Fruit fly (Drosophila melanogaster) whole organism, prepupa: ENCODE measurements around the gene ebd1.

Experiments used
- CG10631 ChIP-seq: fragments of 200-800 bp; sonication (Bioruptor generic); optimal IDR thresholded peaks from 2 replicates; lab custom pipeline; 2016; ENCODE audit warnings: missing biosample characterization, missing genetic modification characterization
- CG10669 ChIP-seq: fragments of 200-800 bp; sonication (Bioruptor generic); optimal IDR thresholded peaks from 3 replicates; lab custom pipeline; 2018; ENCODE audit warnings: missing biosample characterization, mild to moderate bottlenecking, missing genetic modification characterization, moderate library complexity
- CG11762 ChIP-seq: fragments of 200-800 bp; sonication (Bioruptor generic); optimal IDR thresholded peaks from 3 replicates; lab custom pipeline; 2016; ENCODE audit warnings: missing biosample characterization, missing genetic modification characterization; ENCODE audit not compliant: insufficient read depth
- CG11902 ChIP-seq: fragments of 200-800 bp; sonication (Bioruptor generic); optimal IDR thresholded peaks from 3 replicates; lab custom pipeline; 2016; ENCODE audit warnings: missing biosample characterization, missing genetic modification characterization
- CG15336 ChIP-seq: fragments of 200-800 bp; sonication (Bioruptor generic); IDR thresholded peaks from 2 replicates; pipeline ENCODE4 v1.3.6; 2022; ENCODE audit warnings: missing biosample characterization, missing genetic modification characterization
- CG16779 ChIP-seq: fragments of 200-800 bp; sonication (Bioruptor generic); optimal IDR thresholded peaks from 3 replicates; lab custom pipeline; 2017; ENCODE audit warnings: missing biosample characterization, mild to moderate bottlenecking, missing genetic modification characterization
- CG3032 ChIP-seq: fragments of 200-800 bp; optimal IDR thresholded peaks from 2 replicates; lab custom pipeline; 2019; ENCODE audit warnings: missing biosample characterization, mild to moderate bottlenecking, missing genetic modification characterization, moderate library complexity
- CG31627 ChIP-seq: fragments of 200-800 bp; sonication (Bioruptor generic); optimal IDR thresholded peaks from 3 replicates; lab custom pipeline; 2016; ENCODE audit warnings: missing biosample characterization, missing genetic modification characterization
- CG32006 ChIP-seq: fragments of 200-800 bp; sonication (Bioruptor generic); optimal IDR thresholded peaks from 3 replicates; lab custom pipeline; 2017; ENCODE audit warnings: missing biosample characterization, mild to moderate bottlenecking, missing genetic modification characterization
- CG34406 ChIP-seq: fragments of 200-800 bp; sonication (Bioruptor generic); optimal IDR thresholded peaks from 3 replicates; lab custom pipeline; 2016; ENCODE audit warnings: missing biosample characterization, missing genetic modification characterization
- CG3919 ChIP-seq: fragments of 200-800 bp; sonication (Bioruptor generic); optimal IDR thresholded peaks from 3 replicates; lab custom pipeline; 2016; ENCODE audit warnings: missing biosample characterization, missing genetic modification characterization
- CG4318 ChIP-seq: fragments of 200-800 bp; sonication (Bioruptor generic); optimal IDR thresholded peaks from 3 replicates; lab custom pipeline; 2017; ENCODE audit warnings: missing biosample characterization, mild to moderate bottlenecking, missing genetic modification characterization
- CG6276 ChIP-seq: fragments of 200-800 bp; sonication (Bioruptor generic); optimal IDR thresholded peaks from 2 replicates; lab custom pipeline; 2017; ENCODE audit warnings: missing biosample characterization, mild to moderate bottlenecking, missing genetic modification characterization
- CG6792 ChIP-seq: fragments of 200-800 bp; sonication (Bioruptor generic); optimal IDR thresholded peaks from 3 replicates; lab custom pipeline; 2016; ENCODE audit warnings: missing biosample characterization, missing genetic modification characterization
- CG6808 ChIP-seq: fragments of 200-800 bp; sonication (Bioruptor generic); optimal IDR thresholded peaks from 3 replicates; lab custom pipeline; 2017; ENCODE audit warnings: missing biosample characterization, missing genetic modification characterization, mild to moderate bottlenecking, moderate library complexity, missing genetic modification reagents
- CG6854 ChIP-seq: fragments of 200-800 bp; sonication (Bioruptor generic); optimal IDR thresholded peaks from 2 replicates; lab custom pipeline; 2017; ENCODE audit warnings: missing biosample characterization, mild to moderate bottlenecking, missing genetic modification characterization
- CG7368 ChIP-seq: fragments of 200-800 bp; sonication (Bioruptor generic); optimal IDR thresholded peaks from 3 replicates; lab custom pipeline; 2016; ENCODE audit warnings: missing biosample characterization, missing genetic modification characterization
- CG8119 ChIP-seq: fragments of 200-800 bp; sonication (Bioruptor generic); IDR thresholded peaks from 3 replicates; pipeline ENCODE4 v1.3.6; 2022; ENCODE audit warnings: missing biosample characterization, missing genetic modification characterization
- CG8632 ChIP-seq: fragments of 200-800 bp; sonication (Bioruptor generic); optimal IDR thresholded peaks from 3 replicates; lab custom pipeline; 2016; ENCODE audit warnings: missing biosample characterization, missing genetic modification characterization
- CG9139 ChIP-seq: fragments of 200-800 bp; sonication (Bioruptor generic); optimal IDR thresholded peaks from 3 replicates; lab custom pipeline; 2017; ENCODE audit warnings: missing biosample characterization, mild to moderate bottlenecking, missing genetic modification characterization
- Eip75B ChIP-seq: fragments of 200-800 bp; sonication (Bioruptor generic); optimal IDR thresholded peaks from 3 replicates; lab custom pipeline; 2016; ENCODE audit warnings: missing biosample characterization, missing genetic modification characterization
- Eip78C ChIP-seq: fragments of 200-800 bp; sonication (Bioruptor generic); peaks from one replicate; lab custom pipeline; 2016; ENCODE audit warnings: missing biosample characterization, missing genetic modification characterization
- Eip93F ChIP-seq: fragments of 200-800 bp; sonication (Bioruptor generic); optimal IDR thresholded peaks from 2 replicates; lab custom pipeline; 2016; ENCODE audit warnings: missing biosample characterization, mild to moderate bottlenecking, missing genetic modification characterization
- Ets21C ChIP-seq: fragments of 200-800 bp; sonication (Bioruptor generic); optimal IDR thresholded peaks from 3 replicates; lab custom pipeline; 2016; ENCODE audit warnings: missing biosample characterization, missing genetic modification characterization
- Gug ChIP-seq: fragments of 200-800 bp; sonication (Bioruptor generic); IDR thresholded peaks from 2 replicates; pipeline ENCODE4 v1.3.6; 2022; ENCODE audit warnings: missing biosample characterization, missing genetic modification characterization
- Hr38 ChIP-seq: sonication (Bioruptor generic); optimal IDR thresholded peaks from 2 replicates; lab custom pipeline; 2016; ENCODE audit warnings: missing biosample characterization, missing genetic modification characterization
- Hr39 ChIP-seq: fragments of 200-800 bp; sonication (Bioruptor generic); optimal IDR thresholded peaks from 2 replicates; lab custom pipeline; 2016; ENCODE audit warnings: missing biosample characterization, missing genetic modification characterization
- Lpt ChIP-seq: fragments of 200-800 bp; sonication (Bioruptor generic); optimal IDR thresholded peaks from 3 replicates; lab custom pipeline; 2016; ENCODE audit warnings: missing biosample characterization, missing genetic modification characterization
- Met ChIP-seq: fragments of 200-800 bp; sonication (Bioruptor generic); optimal IDR thresholded peaks from 3 replicates; lab custom pipeline; 2016; ENCODE audit warnings: missing biosample characterization, missing genetic modification characterization
- OdsH ChIP-seq: fragments of 200-800 bp; sonication (Bioruptor generic); optimal IDR thresholded peaks from 3 replicates; lab custom pipeline; 2016; ENCODE audit warnings: missing biosample characterization, missing genetic modification characterization
- Sox102F ChIP-seq: fragments of 200-800 bp; sonication (Bioruptor generic); optimal IDR thresholded peaks from 2 replicates; lab custom pipeline; 2016; ENCODE audit warnings: missing biosample characterization, mild to moderate bottlenecking, missing genetic modification characterization
- Sox14 ChIP-seq: fragments of 200-800 bp; sonication (Bioruptor generic); optimal IDR thresholded peaks from 3 replicates; lab custom pipeline; 2016; ENCODE audit warnings: missing biosample characterization, missing genetic modification characterization
- Sox15 ChIP-seq: fragments of 200-800 bp; sonication (Bioruptor generic); optimal IDR thresholded peaks from 3 replicates; lab custom pipeline; 2016; ENCODE audit warnings: missing biosample characterization, missing genetic modification characterization
- achi ChIP-seq: fragments of 200-800 bp; sonication (Bioruptor generic); optimal IDR thresholded peaks from 3 replicates; lab custom pipeline; 2016; ENCODE audit warnings: missing biosample characterization, missing genetic modification characterization
- acj6 ChIP-seq: fragments of 200-800 bp; sonication (Bioruptor generic); optimal IDR thresholded peaks from 3 replicates; lab custom pipeline; 2016; ENCODE audit warnings: missing biosample characterization, missing genetic modification characterization
- cyc ChIP-seq: fragments of 200-800 bp; sonication (Bioruptor generic); optimal IDR thresholded peaks from 3 replicates; lab custom pipeline; 2016; ENCODE audit warnings: missing biosample characterization, missing genetic modification characterization
- dsx ChIP-seq: fragments of 200-800 bp; optimal IDR thresholded peaks from 3 replicates; lab custom pipeline; 2019; ENCODE audit warnings: missing biosample characterization, mild to moderate bottlenecking, missing genetic modification characterization, moderate library complexity; ENCODE audit not compliant: poor library complexity, severe bottlenecking
- eg ChIP-seq: fragments of 200-800 bp; sonication (Bioruptor generic); IDR thresholded peaks from 3 replicates; pipeline ENCODE4 v1.3.6; 2022; ENCODE audit warnings: missing biosample characterization, missing genetic modification characterization
- esn ChIP-seq: fragments of 200-800 bp; sonication (Bioruptor generic); optimal IDR thresholded peaks from 2 replicates; lab custom pipeline; 2016; ENCODE audit warnings: missing biosample characterization, mild to moderate bottlenecking, missing genetic modification characterization, moderate library complexity
- fd59A ChIP-seq: fragments of 200-800 bp; sonication (Bioruptor generic); optimal IDR thresholded peaks from 2 replicates; lab custom pipeline; 2017; ENCODE audit warnings: missing biosample characterization, mild to moderate bottlenecking, missing genetic modification characterization, missing genetic modification reagents
- fd85E ChIP-seq: fragments of 200-800 bp; sonication (Bioruptor generic); optimal IDR thresholded peaks from 3 replicates; lab custom pipeline; 2016; ENCODE audit warnings: missing biosample characterization, missing genetic modification characterization
- lz ChIP-seq: fragments of 200-800 bp; sonication (Bioruptor generic); optimal IDR thresholded peaks from 3 replicates; lab custom pipeline; 2016; ENCODE audit warnings: missing biosample characterization, missing genetic modification characterization
- net ChIP-seq: fragments of 200-800 bp; sonication (Bioruptor generic); optimal IDR thresholded peaks from 3 replicates; lab custom pipeline; 2016; ENCODE audit warnings: missing biosample characterization, missing genetic modification characterization
- pdm3 ChIP-seq: fragments of 200-800 bp; sonication (Bioruptor generic); optimal IDR thresholded peaks from 3 replicates; lab custom pipeline; 2016; ENCODE audit warnings: missing biosample characterization, missing genetic modification characterization
- salr ChIP-seq, 2 experiments: fragments of 200-800 bp; sonication (Bioruptor generic); optimal IDR thresholded peaks; 3 replicates each; lab custom pipeline; 2016 to 2018; ENCODE audit warnings: missing biosample characterization in 2 of 2, missing genetic modification characterization in 2 of 2, mild to moderate bottlenecking in 1 of 2
- spab ChIP-seq: fragments of 200-800 bp; sonication (Bioruptor generic); optimal IDR thresholded peaks from 2 replicates; lab custom pipeline; 2017; ENCODE audit warnings: missing biosample characterization, mild to moderate bottlenecking, missing genetic modification characterization, missing genetic modification reagents
- ss ChIP-seq, 2 experiments: fragments of 200-800 bp; sonication (Bioruptor generic); optimal IDR thresholded peaks; 2 replicates in 1 of 2; 3 replicates in 1 of 2; lab custom pipeline; 2017 to 2018; ENCODE audit warnings: mild to moderate bottlenecking in 2 of 2, missing biosample characterization in 2 of 2, missing genetic modification characterization in 2 of 2, moderate library complexity in 1 of 2
- svp ChIP-seq: fragments of 200-800 bp; sonication (Bioruptor generic); peaks from one replicate; lab custom pipeline; 2016; ENCODE audit warnings: missing biosample characterization, missing genetic modification characterization
- topi ChIP-seq: fragments of 200-800 bp; sonication (Bioruptor generic); optimal IDR thresholded peaks from 3 replicates; lab custom pipeline; 2016; ENCODE audit warnings: missing biosample characterization, missing genetic modification characterization
- vri ChIP-seq: fragments of 200-800 bp; sonication (Bioruptor generic); optimal IDR thresholded peaks from 3 replicates; lab custom pipeline; 2016; ENCODE audit warnings: missing biosample characterization, mild to moderate bottlenecking, missing genetic modification characterization

Gene ebd1

dm6 chr3L:666544-666943 is 18.8 kb downstream of the ebd1 start (continued):
- TF ChIP-seq Eip78C (GFP tag; lab: Kevin White, UChicago) (peak; percentile 58), Sox14 (GFP tag; lab: Kevin White, UChicago) (peak; percentile 8)

- TF ChIP-seq Eip93F (GFP tag; lab: Kevin White, UChicago) = peak; percentile 56
- TF ChIP-seq Eip75B = peak; percentile 63
- TF ChIP-seq CG34406 (GFP tag; lab: Kevin White, UChicago) = peak; percentile 47
- peak; percentile 24 to 50 for TF ChIP-seq ss (GFP tag; optimal IDR thresholded peaks at IDR 0.05; lab: Kevin White, UChicago)
- peak; percentile 77 for TF ChIP-seq CG11902 (GFP tag; lab: Kevin White, UChicago)
- TF ChIP-seq CG10631 = peak; percentile 58
- TF ChIP-seq eg (GFP tag; lab: Robert Waterston, UW) = peak; percentile 60; the same call in 2 of the 3 replicates
- peak; percentile 74 for TF ChIP-seq CG6792 (GFP tag; lab: Kevin White, UChicago)
- TF ChIP-seq lz (GFP tag; lab: Kevin White, UChicago) = peak; percentile 80
- TF ChIP-seq fd59A (GFP tag; lab: Kevin White, UChicago) = peak; percentile 33
- peak; percentile 84 for TF ChIP-seq Sox102F (GFP tag; lab: Kevin White, UChicago)
- TF ChIP-seq CG11762 (GFP tag; lab: Kevin White, UChicago) = peak; percentile 60
- TF ChIP-seq CG32006 (GFP tag; lab: Kevin White, UChicago) = peak; percentile 29
- TF ChIP-seq Eip78C (GFP tag; lab: Kevin White, UChicago) = peak; percentile 85
- no peak for TF ChIP-seq CG9139
- TF ChIP-seq cyc (GFP tag; lab: Kevin White, UChicago) = peak; percentile 84
- TF ChIP-seq CG8632 = peak; percentile 49
- TF ChIP-seq Gug = no peak
- peak; percentile 48 for TF ChIP-seq CG7368 (GFP tag; lab: Kevin White, UChicago)
- peak; percentile 84 for TF ChIP-seq esn (GFP tag; lab: Kevin White, UChicago)
- TF ChIP-seq OdsH (GFP tag; lab: Kevin White, UChicago) = peak; percentile 66
- TF ChIP-seq CG10669 (GFP tag; lab: Kevin White, UChicago) = peak; percentile 44
- TF ChIP-seq CG16779 (tag; lab: Kevin White, UChicago) = no peak
- TF ChIP-seq CG31627 = peak; percentile 87
- TF ChIP-seq vri (GFP tag; lab: Kevin White, UChicago) = peak; percentile 80
- no peak for TF ChIP-seq Lpt (GFP tag; lab: Kevin White, UChicago)
- peak; percentile 70 for TF ChIP-seq acj6 (GFP tag; lab: Kevin White, UChicago)
- peak; percentile 83 for TF ChIP-seq topi (GFP tag; lab: Kevin White, UChicago)
- peak; percentile 48 for TF ChIP-seq dsx (GFP tag; lab: Kevin White, UChicago)
- TF ChIP-seq CG6854 (GFP tag; lab: Kevin White, UChicago) = peak; percentile 66
- TF ChIP-seq fd85E (GFP tag; lab: Kevin White, UChicago) = no peak
- peak; percentile 95 for TF ChIP-seq svp (GFP tag; lab: Kevin White, UChicago)
- TF ChIP-seq Hr39 (GFP tag; lab: Kevin White, UChicago) = peak; percentile 88
- no peak for TF ChIP-seq CG15336 (GFP tag; lab: Robert Waterston, UW)
- peak; percentile 87 for TF ChIP-seq Met (GFP tag; lab: Kevin White, UChicago)
- TF ChIP-seq achi (GFP tag; lab: Kevin White, UChicago) = peak; percentile 54
- peak; percentile 38 for TF ChIP-seq CG6808 (GFP tag; lab: Kevin White, UChicago)
- TF ChIP-seq salr (GFP tag; optimal IDR thresholded peaks at IDR 0.05; lab: Kevin White, UChicago) = peak in 1 of 2 experiments; percentile 31
- TF ChIP-seq spab (GFP tag; lab: Kevin White, UChicago) = peak; percentile 52
- peak; percentile 36 for TF ChIP-seq Sox15 (GFP tag; lab: Kevin White, UChicago)
- peak; percentile 63 for TF ChIP-seq pdm3 (GFP tag; lab: Kevin White, UChicago)
- peak; percentile 53 for TF ChIP-seq CG3032 (tag; lab: Kevin White, UChicago)
- peak; percentile 43 for TF ChIP-seq net (GFP tag; lab: Kevin White, UChicago)
- TF ChIP-seq CG6276 = no peak
- no peak for TF ChIP-seq Hr38
- TF ChIP-seq CG4318 (GFP tag; lab: Kevin White, UChicago) = peak; percentile 7
- peak; percentile 68 for TF ChIP-seq CG3919
- TF ChIP-seq Ets21C (GFP tag; lab: Kevin White, UChicago) = peak; percentile 77
- peak; percentile 63 for TF ChIP-seq Sox14 (GFP tag; lab: Kevin White, UChicago)
- TF ChIP-seq CG8119 (GFP tag; lab: Robert Waterston, UW) = 0 out of 3 replicates have a peak, but pooled peaks have one; percentile 33
These were observed 21.5 kb downstream of the ebd1 start for dm6 chr3L:663880-664279.
